Worm (Caenorhabditis elegans) whole organism, young adult: ENCODE data around the gene tbb-1.

Experiments
- F23B12.7 ChIP-seq: sonication (generic microtip); optimal IDR thresholded peaks from 2 replicates; lab custom pipeline; 2017; ENCODE audit warnings: missing genetic modification characterization, mild to moderate bottlenecking, missing compliant biosample characterization, antibody characterized with exemption, moderate library complexity; ENCODE audit not compliant: insufficient read depth
- F57C9.4 ChIP-seq: sonication (generic microtip); optimal IDR thresholded peaks from 2 replicates; lab custom pipeline; 2017; ENCODE audit warnings: mild to moderate bottlenecking, missing genetic modification characterization, missing compliant biosample characterization
- K11D2.4 ChIP-seq: fragments of 200-800 bp; sonication (Bioruptor generic); IDR thresholded peaks from 2 replicates; pipeline ENCODE4 v1.3.6; 2022; ENCODE audit warnings: missing genetic modification reagents, missing genetic modification characterization, missing compliant biosample characterization
- K12H6.12 ChIP-seq: fragments of 200-800 bp; sonication (Bioruptor generic); optimal IDR thresholded peaks from 2 replicates; lab custom pipeline; 2018; ENCODE audit warnings: mild to moderate bottlenecking, missing genetic modification characterization, missing compliant biosample characterization
- Y53G8AR.9 ChIP-seq: fragments of 200-800 bp; sonication (Bioruptor generic); conservative IDR thresholded peaks from 2 replicates; pipeline ENCODE4 v1.3.6; 2022; ENCODE audit warnings: missing genetic modification reagents, missing genetic modification characterization, missing compliant biosample characterization
- ama-1 ChIP-seq, 3 experiments: fragments of 150-350 bp in 1 of 3; sonication (generic microtip) in 2 of 3; optimal IDR thresholded peaks; 2 replicates each; lab custom pipeline; 2014 to 2018; ENCODE audit warnings: missing biosample characterization in 2 of 3, missing genetic modification characterization in 2 of 3, missing genetic modification reagents in 2 of 3
- atf-7 ChIP-seq: sonication (generic microtip); optimal IDR thresholded peaks from 2 replicates; lab custom pipeline; 2017; ENCODE audit warnings: mild to moderate bottlenecking, missing genetic modification characterization, missing compliant biosample characterization
- athp-1 ChIP-seq: sonication (generic microtip); optimal IDR thresholded peaks from 2 replicates; lab custom pipeline; 2017; ENCODE audit warnings: mild to moderate bottlenecking, missing genetic modification characterization, missing compliant biosample characterization
- attf-3 ChIP-seq: fragments of 200-800 bp; sonication (Bioruptor generic); conservative IDR thresholded peaks from 2 replicates; pipeline ENCODE4 v1.3.6; 2022; ENCODE audit warnings: missing genetic modification reagents, missing genetic modification characterization, missing compliant biosample characterization
- bed-1 ChIP-seq: fragments of 200-800 bp; sonication (Bioruptor generic); IDR thresholded peaks from 2 replicates; pipeline ENCODE4 v1.3.6; 2022; ENCODE audit warnings: missing genetic modification reagents, missing genetic modification characterization, missing compliant biosample characterization
- cebp-2 ChIP-seq: fragments of 200-800 bp; sonication (Bioruptor generic); IDR thresholded peaks from 2 replicates; pipeline ENCODE4 v1.3.6; 2022; ENCODE audit warnings: missing genetic modification characterization, missing compliant biosample characterization
- ceh-27 ChIP-seq: fragments of 200-800 bp; sonication (Bioruptor generic); optimal IDR thresholded peaks from 2 replicates; lab custom pipeline; 2018; ENCODE audit warnings: mild to moderate bottlenecking, missing genetic modification characterization, moderate library complexity, missing compliant biosample characterization
- ceh-58 ChIP-seq: fragments of 200-800 bp; sonication (Bioruptor generic); IDR thresholded peaks from 2 replicates; pipeline ENCODE4 v1.3.6; 2022; ENCODE audit warnings: missing genetic modification characterization, missing compliant biosample characterization
- ceh-91 ChIP-seq: fragments of 200-800 bp; sonication (Bioruptor generic); IDR thresholded peaks from 2 replicates; pipeline ENCODE4 v1.3.6; 2022; ENCODE audit warnings: missing genetic modification reagents, missing genetic modification characterization, missing compliant biosample characterization
- chd-7 ChIP-seq: sonication (generic microtip); optimal IDR thresholded peaks from 2 replicates; lab custom pipeline; 2016; ENCODE audit warnings: mild to moderate bottlenecking, missing genetic modification characterization, moderate library complexity, missing compliant biosample characterization
- dox-1 ChIP-seq: fragments of 200-800 bp; sonication (Bioruptor generic); IDR thresholded peaks from 2 replicates; pipeline ENCODE4 v1.3.6; 2022; ENCODE audit warnings: missing genetic modification reagents, missing genetic modification characterization, missing compliant biosample characterization
- dpl-1 ChIP-seq: fragments of 150-350 bp; optimal IDR thresholded peaks from 2 replicates; lab custom pipeline; 2014; ENCODE audit warnings: missing biosample characterization, missing genetic modification reagents, missing genetic modification characterization
- egl-18 ChIP-seq: fragments of 200-800 bp; sonication (Bioruptor generic); IDR thresholded peaks from 2 replicates; pipeline ENCODE4 v1.3.6; 2022; ENCODE audit warnings: missing genetic modification reagents, missing genetic modification characterization, missing compliant biosample characterization
- ekl-4 ChIP-seq: fragments of 200-800 bp; sonication (Bioruptor generic); IDR thresholded peaks from 2 replicates; pipeline ENCODE4 v1.3.6; 2022; ENCODE audit warnings: missing genetic modification reagents, missing genetic modification characterization, missing compliant biosample characterization
- hlh-12 ChIP-seq: sonication (generic microtip); optimal IDR thresholded peaks from 2 replicates; lab custom pipeline; 2016; ENCODE audit warnings: missing genetic modification characterization, missing compliant biosample characterization
- hrde-1 ChIP-seq: sonication (generic microtip); optimal IDR thresholded peaks from 2 replicates; lab custom pipeline; 2016; ENCODE audit warnings: missing genetic modification characterization, mild to moderate bottlenecking, missing compliant biosample characterization, moderate library complexity, missing genotype, missing genetic modification reagents, borderline replicate concordance
- hsf-1 ChIP-seq: fragments of 200-800 bp; sonication (Bioruptor generic); IDR thresholded peaks from 2 replicates; pipeline ENCODE4 v1.3.6; 2022; ENCODE audit warnings: missing genetic modification reagents, missing genetic modification characterization, missing compliant biosample characterization
- lag-1 ChIP-seq: fragments of 200-800 bp; sonication (Bioruptor generic); IDR thresholded peaks from 2 replicates; pipeline ENCODE4 v1.3.6; 2022; ENCODE audit warnings: missing genetic modification reagents, missing genetic modification characterization, missing compliant biosample characterization
- let-526 ChIP-seq: fragments of 200-800 bp; sonication (Bioruptor generic); IDR thresholded peaks from 2 replicates; pipeline ENCODE4 v1.3.6; 2022; ENCODE audit warnings: missing genetic modification reagents, missing genetic modification characterization, missing compliant biosample characterization
- lin-35 ChIP-seq, 3 experiments: fragments of 150-350 bp in 2 of 3; sonication (generic microtip) in 1 of 3; optimal IDR thresholded peaks; 2 replicates each; lab custom pipeline; 2014 to 2018; ENCODE audit warnings: missing biosample characterization in 3 of 3, missing genetic modification characterization in 3 of 3, missing genetic modification reagents in 3 of 3
- lsl-1 ChIP-seq: fragments of 200-800 bp; sonication (Bioruptor generic); optimal IDR thresholded peaks from 2 replicates; lab custom pipeline; 2018; ENCODE audit warnings: mild to moderate bottlenecking, missing genetic modification characterization, moderate library complexity, missing compliant biosample characterization
- lsy-27 ChIP-seq: sonication (generic microtip); optimal IDR thresholded peaks from 2 replicates; lab custom pipeline; 2017; ENCODE audit warnings: missing genetic modification characterization, mild to moderate bottlenecking, missing compliant biosample characterization, antibody characterized with exemption, missing genotype, borderline replicate concordance; ENCODE audit not compliant: insufficient read depth
- madf-10 ChIP-seq: sonication (generic microtip); optimal IDR thresholded peaks from 2 replicates; lab custom pipeline; 2016; ENCODE audit warnings: mild to moderate bottlenecking, missing genetic modification characterization, missing compliant biosample characterization
- madf-8 ChIP-seq: fragments of 200-800 bp; sonication (Bioruptor generic); conservative IDR thresholded peaks from 2 replicates; pipeline ENCODE4 v1.3.6; 2022; ENCODE audit warnings: missing genetic modification reagents, missing genetic modification characterization, missing compliant biosample characterization
- mes-4 ChIP-seq: sonication (generic microtip); optimal IDR thresholded peaks from 2 replicates; lab custom pipeline; 2016; ENCODE audit warnings: missing genotype, missing genetic modification characterization, missing compliant biosample characterization
- mxl-1 ChIP-seq: sonication (generic microtip); optimal IDR thresholded peaks from 2 replicates; lab custom pipeline; 2016; ENCODE audit warnings: missing genetic modification characterization, missing compliant biosample characterization
- nfya-1 ChIP-seq: sonication (generic microtip); optimal IDR thresholded peaks from 2 replicates; lab custom pipeline; 2017; ENCODE audit warnings: antibody characterized with exemption, missing compliant biosample characterization, missing genetic modification characterization, borderline replicate concordance; ENCODE audit not compliant: insufficient read depth
- rec-8 ChIP-seq, 2 experiments: sonication (generic microtip); optimal IDR thresholded peaks; 2 replicates each; lab custom pipeline; 2016; ENCODE audit warnings: mild to moderate bottlenecking in 2 of 2, missing genetic modification characterization in 2 of 2, missing genetic modification reagents in 2 of 2, missing genotype in 2 of 2, missing biosample characterization in 1 of 2, missing compliant biosample characterization in 1 of 2, moderate library complexity in 1 of 2
- repo-1 ChIP-seq: sonication (generic microtip); optimal IDR thresholded peaks from 2 replicates; lab custom pipeline; 2017; ENCODE audit warnings: mild to moderate bottlenecking, missing genetic modification characterization, missing compliant biosample characterization
- rpc-1 ChIP-seq, 2 experiments: fragments of 150-350 bp in 1 of 2; sonication (generic microtip) in 1 of 2; optimal IDR thresholded peaks; 2 replicates each; lab custom pipeline; 2014 to 2018; ENCODE audit warnings: missing biosample characterization in 1 of 2, missing genetic modification characterization in 1 of 2, missing genetic modification reagents in 1 of 2, missing genotype in 1 of 2
- snpc-1.1 ChIP-seq: sonication (generic microtip); optimal IDR thresholded peaks from 2 replicates; lab custom pipeline; 2017; ENCODE audit warnings: missing genetic modification characterization, mild to moderate bottlenecking, missing compliant biosample characterization, antibody characterized with exemption, moderate library complexity, missing genotype, missing genetic modification reagents; ENCODE audit not compliant: insufficient read depth
- snpc-3.4 ChIP-seq: sonication (generic microtip); optimal IDR thresholded peaks from 2 replicates; lab custom pipeline; 2017; ENCODE audit warnings: missing genetic modification characterization, mild to moderate bottlenecking, missing compliant biosample characterization, antibody characterized with exemption, moderate library complexity, missing genotype, missing genetic modification reagents
- somi-1 ChIP-seq: fragments of 200-800 bp; sonication (Bioruptor generic); optimal IDR thresholded peaks from 2 replicates; lab custom pipeline; 2018; ENCODE audit warnings: mild to moderate bottlenecking, missing genetic modification characterization, missing compliant biosample characterization
- sptf-2 ChIP-seq: fragments of 200-800 bp; sonication (Bioruptor generic); optimal IDR thresholded peaks from 2 replicates; lab custom pipeline; 2018; ENCODE audit warnings: mild to moderate bottlenecking, missing genetic modification characterization, missing compliant biosample characterization
- tbp1 ChIP-seq: fragments of 200-800 bp; sonication (Bioruptor generic); optimal IDR thresholded peaks from 2 replicates; lab custom pipeline; 2018; ENCODE audit warnings: mild to moderate bottlenecking, missing genetic modification characterization, missing compliant biosample characterization
- unc-130 ChIP-seq: sonication (generic microtip); optimal IDR thresholded peaks from 2 replicates; lab custom pipeline; 2016; ENCODE audit warnings: missing genetic modification reagents, missing genetic modification characterization, missing compliant biosample characterization
- unc-62 ChIP-seq: fragments of 150-350 bp; optimal IDR thresholded peaks from 2 replicates; lab custom pipeline; 2014; ENCODE audit warnings: missing biosample characterization, missing genetic modification reagents, missing genetic modification characterization
- ztf-22 ChIP-seq: fragments of 200-800 bp; sonication (Bioruptor generic); optimal IDR thresholded peaks from 2 replicates; lab custom pipeline; 2018; ENCODE audit warnings: mild to moderate bottlenecking, missing genetic modification characterization, moderate library complexity, missing compliant biosample characterization
- ztf-25 ChIP-seq: fragments of 200-800 bp; sonication (Bioruptor generic); IDR thresholded peaks from 2 replicates; pipeline ENCODE4 v1.3.6; 2022; ENCODE audit warnings: missing genetic modification reagents, missing genetic modification characterization, missing compliant biosample characterization
- ztf-26 ChIP-seq: sonication (generic microtip); optimal IDR thresholded peaks from 2 replicates; lab custom pipeline; 2017; ENCODE audit warnings: missing genetic modification characterization, missing compliant biosample characterization
- ztf-28 ChIP-seq: fragments of 200-800 bp; sonication (Bioruptor generic); IDR thresholded peaks from 2 replicates; pipeline ENCODE4 v1.3.6; 2022; ENCODE audit warnings: missing genetic modification reagents, missing genetic modification characterization, missing compliant biosample characterization
- ztf-3 ChIP-seq: fragments of 200-800 bp; sonication (Bioruptor generic); optimal IDR thresholded peaks from 2 replicates; lab custom pipeline; 2018; ENCODE audit warnings: mild to moderate bottlenecking, missing genetic modification characterization, missing compliant biosample characterization

Gene tbb-1

ce11 chrIII:10742382-10742860 is at the start of gene tbb-1, which contains the start of gene rib-2:
Gene tbb-1 (minus strand): TSS chrIII:10742432.
Gene rib-2 (plus strand): TSS chrIII:10742810.
- TF ChIP-seq ekl-4 (GFP tag; lab: Robert Waterston, UW) (peak; percentile 96), K11D2.4 (GFP tag; lab: Robert Waterston, UW) (peak; percentile 72), repo-1 (tag; lab: Kevin White, UChicago) (no peak), nfya-1 (tag; lab: Kevin White, UChicago) (no peak), lsy-27 (tag; lab: Kevin White, UChicago) (no peak), ztf-22 (GFP tag; lab: Kevin White, UChicago) (peak; percentile 69), ama-1 (optimal IDR thresholded peaks at IDR 0.05; lab: Kevin White, UChicago) (no peak), ama-1 (GFP tag; optimal IDR thresholded peaks at IDR 0.05; lab: Kevin White, UChicago) (no peak), ceh-91 (GFP tag; lab: Robert Waterston, UW) (peak; percentile 100), mes-4 (tag; lab: Kevin White, UChicago) (no peak), ztf-3 (GFP tag; lab: Kevin White, UChicago) (no peak), rpc-1 (optimal IDR thresholded peaks at IDR 0.05; lab: Kevin White, UChicago) (no peak), rpc-1 (tag; optimal IDR thresholded peaks at IDR 0.05; lab: Kevin White, UChicago) (no peak), ztf-28 (peak; percentile 93), lag-1 (GFP tag; lab: Robert Waterston, UW) (no peak), snpc-3.4 (tag; lab: Kevin White, UChicago) (peak; percentile 97), egl-18 (GFP tag; lab: Robert Waterston, UW) (no peak), K12H6.12 (peak; percentile 38), Y53G8AR.9 (peak; percentile 98), rec-8 (tag; optimal IDR thresholded peaks at IDR 0.05; lab: Kevin White, UChicago) (no peak), hlh-12 (tag; lab: Kevin White, UChicago) (no peak), F57C9.4 (tag; lab: Kevin White, UChicago) (no peak), attf-3 (GFP tag; lab: Robert Waterston, UW) (peak; percentile 59), madf-8 (peak; percentile 99), ceh-27 (peak; percentile 69), unc-62 (GFP tag; lab: Kevin White, UChicago) (no peak), F23B12.7 (peak; percentile 93), let-526 (GFP tag; lab: Robert Waterston, UW) (peak; percentile 89), atf-7 (peak; percentile 29), cebp-2 (GFP tag; lab: Robert Waterston, UW) (no peak), madf-10 (tag; lab: Kevin White, UChicago) (peak; percentile 78), lin-35 (GFP tag; optimal IDR thresholded peaks at IDR 0.05; lab: Kevin White, UChicago) (peak; percentile 15 to 88 (median 87)), athp-1 (peak; percentile 97), hrde-1 (peak; percentile 87), chd-7 (peak; percentile 1), hsf-1 (peak; percentile 95), dpl-1 (GFP tag; lab: Kevin White, UChicago) (peak; percentile 99), ztf-26 (tag; lab: Kevin White, UChicago) (peak; percentile 54), ceh-58 (no peak), dox-1 (GFP tag; lab: Robert Waterston, UW) (peak; percentile 99), lsl-1 (GFP tag; lab: Kevin White, UChicago) (peak; percentile 92), unc-130 (GFP tag; lab: Kevin White, UChicago) (peak; percentile 96), sptf-2 (GFP tag; lab: Kevin White, UChicago) (peak; percentile 3), snpc-1.1 (tag; lab: Kevin White, UChicago) (peak; percentile 77), ztf-25 (GFP tag; lab: Robert Waterston, UW) (peak; percentile 91), bed-1 (GFP tag; lab: Robert Waterston, UW) (no peak), tbp1 (peak; percentile 76), mxl-1 (tag; lab: Kevin White, UChicago) (no peak), somi-1 (GFP tag; lab: Kevin White, UChicago) (no peak)
